Fruit fly (Drosophila melanogaster): ENCODE data around the gene Best1.

Best1 gene

dm6 chr3R:10189520-10189919 is 19.2 kb upstream of the Best1 start, which contains the start of gene CG12814 (continued):
- no peak for TF ChIP-seq CG14860 (GFP tag; IDR thresholded peaks at IDR 0.05; ENCODE audit: partially characterized antibody)
- peak; percentile 36 for TF ChIP-seq Med (GFP tag)
- no peak for TF ChIP-seq crc (GFP tag; optimal IDR thresholded peaks at IDR 0.05)
- TF ChIP-seq Atf-2 (GFP tag; optimal IDR thresholded peaks at IDR 0.05): no peak
- TF ChIP-seq CHES-1-like (GFP tag; optimal IDR thresholded peaks at IDR 0.05): no peak
- TF ChIP-seq CG17385 (GFP tag; optimal IDR thresholded peaks at IDR 0.05): no peak
- no peak for TF ChIP-seq schlank (tag; optimal IDR thresholded peaks at IDR 0.05)
- no peak for TF ChIP-seq yki (optimal IDR thresholded peaks at IDR 0.05)
- no peak for TF ChIP-seq CG2116 (GFP tag; optimal IDR thresholded peaks at IDR 0.05)
- TF ChIP-seq HmgD (GFP tag; optimal IDR thresholded peaks at IDR 0.05): no peak
- no peak for TF ChIP-seq CG8924 (tag; optimal IDR thresholded peaks at IDR 0.05)
- no peak for TF ChIP-seq twi (tag; optimal IDR thresholded peaks at IDR 0.05)
- TF ChIP-seq CG12659 (GFP tag; optimal IDR thresholded peaks at IDR 0.05): peak; percentile 0
- peak; percentile 18; the same call in 1 of the 2 replicates for TF ChIP-seq Bgb (GFP tag; IDR thresholded peaks at IDR 0.05; ENCODE audit: partially characterized antibody)
- TF ChIP-seq Drgx (GFP tag; IDR thresholded peaks at IDR 0.05): peak; percentile 62
- TF ChIP-seq CG3163 (GFP tag; optimal IDR thresholded peaks at IDR 0.05): peak; percentile 86
- no peak for TF ChIP-seq C15 (GFP tag; IDR thresholded peaks at IDR 0.05)
- TF ChIP-seq CG8281 (tag; optimal IDR thresholded peaks at IDR 0.05): no peak
- no peak for TF ChIP-seq Usf (GFP tag; optimal IDR thresholded peaks at IDR 0.05)
- no peak for TF ChIP-seq Fer2 (tag; optimal IDR thresholded peaks at IDR 0.05)
- TF ChIP-seq amos (GFP tag; IDR thresholded peaks at IDR 0.05; ENCODE audit: partially characterized antibody): peak; percentile 35; the same call in 1 of the 2 replicates
- TF ChIP-seq h (optimal IDR thresholded peaks at IDR 0.05): no peak
- TF ChIP-seq CG1602 (GFP tag; optimal IDR thresholded peaks at IDR 0.05): no peak
- peak; percentile 7 for TF ChIP-seq dmrt99B (tag; optimal IDR thresholded peaks at IDR 0.05)
- TF ChIP-seq tin (GFP tag; optimal IDR thresholded peaks at IDR 0.05): no peak
- no peak for TF ChIP-seq GATAe (GFP tag; conservative IDR thresholded peaks at IDR 0.05)
- no peak for TF ChIP-seq CG12942 (GFP tag; optimal IDR thresholded peaks at IDR 0.05)
- peak; percentile 73 for TF ChIP-seq Jarid2 (GFP tag; optimal IDR thresholded peaks at IDR 0.05)
- TF ChIP-seq sqz (GFP tag; optimal IDR thresholded peaks at IDR 0.05): peak; percentile 20
- no peak for TF ChIP-seq Hr3 (GFP tag; optimal IDR thresholded peaks at IDR 0.05)
- no peak for TF ChIP-seq CG14441 (GFP tag; IDR thresholded peaks at IDR 0.05)
- TF ChIP-seq CG34376 (GFP tag; optimal IDR thresholded peaks at IDR 0.05): peak; percentile 4
- TF ChIP-seq danr (GFP tag; IDR thresholded peaks at IDR 0.05): no peak
- TF ChIP-seq Lhr (GFP tag; optimal IDR thresholded peaks at IDR 0.05): peak; percentile 2
- no peak for TF ChIP-seq CG1233 (GFP tag; optimal IDR thresholded peaks at IDR 0.05)
- TF ChIP-seq Hsf (GFP tag; optimal IDR thresholded peaks at IDR 0.05): no peak
- no peak for TF ChIP-seq crol (GFP tag; IDR thresholded peaks at IDR 0.05)
- TF ChIP-seq lola (GFP tag; optimal IDR thresholded peaks at IDR 0.05): no peak
- no peak for TF ChIP-seq CG32772 (GFP tag; IDR thresholded peaks at IDR 0.05)
- no peak for TF ChIP-seq D (optimal IDR thresholded peaks at IDR 0.05)
- TF ChIP-seq D (GFP tag; optimal IDR thresholded peaks at IDR 0.05): no peak
- peak; percentile 41 for TF ChIP-seq lbe (GFP tag; optimal IDR thresholded peaks at IDR 0.05)
- no peak for TF ChIP-seq Xrp1 (GFP tag; IDR thresholded peaks at IDR 0.05)
- peak; percentile 14 for TF ChIP-seq oc (tag; optimal IDR thresholded peaks at IDR 0.05)
- TF ChIP-seq CG2712 (tag; optimal IDR thresholded peaks at IDR 0.05): no peak
- no peak for TF ChIP-seq Vsx1 (GFP tag; optimal IDR thresholded peaks at IDR 0.05)
- no peak for TF ChIP-seq CG13775 (GFP tag; optimal IDR thresholded peaks at IDR 0.05)
- TF ChIP-seq so (GFP tag; IDR thresholded peaks at IDR 0.05): no peak
- TF ChIP-seq CG7271 (tag; optimal IDR thresholded peaks at IDR 0.05): no peak
- TF ChIP-seq zfh2 (GFP tag; optimal IDR thresholded peaks at IDR 0.05): no peak
- no peak for TF ChIP-seq Hmr (GFP tag; optimal IDR thresholded peaks at IDR 0.05)
- no peak for TF ChIP-seq gsb (GFP tag; IDR thresholded peaks at IDR 0.05)
